Worm (Caenorhabditis elegans): Measurements from ENCODE around the gene F09B9.4.

ce11 chrX:10204313-10205063 is 44.1 kb downstream of the F09B9.4 start:
- TF ChIP-seq flt-1 (GFP tag; IDR thresholded peaks at IDR 0.05): peak; percentile 62; the same call in 1 of the 2 replicates
- TF ChIP-seq cog-1 (tag; optimal IDR thresholded peaks at IDR 0.05): peak; percentile 55
